Worm (Caenorhabditis elegans) whole organism, mixed stage, embryonic: ENCODE measurements around the gene rhy-1.

Source experiments
- M03D4.4 ChIP-seq: sonication (generic microtip); optimal IDR thresholded peaks from 2 replicates; lab custom pipeline; 2017; ENCODE audit warnings: mild to moderate bottlenecking, missing genetic modification characterization, missing compliant biosample characterization
- bed-3 ChIP-seq: fragments of 200-800 bp; sonication (Bioruptor generic); optimal IDR thresholded peaks from 3 replicates; lab custom pipeline; 2018; ENCODE audit warnings: mild to moderate bottlenecking, missing genetic modification characterization, moderate library complexity, missing compliant biosample characterization
- blmp-1 ChIP-seq: fragments of 150-350 bp; optimal IDR thresholded peaks from 2 replicates; lab custom pipeline; 2014; ENCODE audit warnings: missing biosample characterization, missing genetic modification characterization
- ceh-39 ChIP-seq: fragments of 150-350 bp; optimal IDR thresholded peaks from 2 replicates; lab custom pipeline; 2014; ENCODE audit warnings: missing biosample characterization, missing genetic modification characterization
- ceh-43 ChIP-seq: fragments of 200-800 bp; sonication (Bioruptor generic); optimal IDR thresholded peaks from 2 replicates; lab custom pipeline; 2018; ENCODE audit warnings: mild to moderate bottlenecking, missing genetic modification characterization, moderate library complexity, missing compliant biosample characterization
- ceh-83 ChIP-seq: fragments of 200-800 bp; sonication (Bioruptor generic); optimal IDR thresholded peaks from 2 replicates; lab custom pipeline; 2018; ENCODE audit warnings: mild to moderate bottlenecking, missing genetic modification characterization, missing compliant biosample characterization
- ces-1 ChIP-seq: fragments of 150-350 bp; optimal IDR thresholded peaks from 2 replicates; lab custom pipeline; 2014; ENCODE audit warnings: missing biosample characterization, missing genetic modification reagents, missing genetic modification characterization
- drap-1 ChIP-seq: fragments of 200-800 bp; sonication (Bioruptor generic); optimal IDR thresholded peaks from 3 replicates; lab custom pipeline; 2018; ENCODE audit warnings: mild to moderate bottlenecking, missing genetic modification characterization, missing compliant biosample characterization
- elt-1 ChIP-seq: sonication (generic microtip); optimal IDR thresholded peaks from 2 replicates; lab custom pipeline; 2017; ENCODE audit warnings: missing genetic modification characterization, mild to moderate bottlenecking, missing compliant biosample characterization, antibody characterized with exemption, moderate library complexity, borderline replicate concordance; ENCODE audit not compliant: insufficient read depth
- elt-3 ChIP-seq: fragments of 150-350 bp; optimal IDR thresholded peaks from 2 replicates; lab custom pipeline; 2014; ENCODE audit warnings: missing biosample characterization, missing genetic modification characterization
- ham-2 ChIP-seq: fragments of 200-800 bp; sonication (Bioruptor generic); optimal IDR thresholded peaks from 2 replicates; lab custom pipeline; 2018; ENCODE audit warnings: mild to moderate bottlenecking, missing genetic modification characterization, missing compliant biosample characterization
- hlh-1 ChIP-seq: fragments of 150-350 bp; optimal IDR thresholded peaks from 2 replicates; lab custom pipeline; 2014; ENCODE audit warnings: missing biosample characterization, missing genetic modification reagents, missing genetic modification characterization
- lin-13 ChIP-seq: fragments of 150-350 bp; optimal IDR thresholded peaks from 2 replicates; lab custom pipeline; 2014; ENCODE audit warnings: missing biosample characterization, missing genetic modification characterization
- lin-32 ChIP-seq: fragments of 200-800 bp; sonication (Bioruptor generic); optimal IDR thresholded peaks from 2 replicates; lab custom pipeline; 2018; ENCODE audit warnings: mild to moderate bottlenecking, missing genetic modification characterization, missing compliant biosample characterization
- lsy-2 ChIP-seq: fragments of 150-350 bp; optimal IDR thresholded peaks from 2 replicates; lab custom pipeline; 2014; ENCODE audit warnings: missing biosample characterization, missing genetic modification characterization
- mab-5 ChIP-seq: fragments of 150-350 bp; optimal IDR thresholded peaks from 2 replicates; lab custom pipeline; 2014; ENCODE audit warnings: missing biosample characterization, missing genetic modification characterization
- mep-1 ChIP-seq: fragments of 150-350 bp; optimal IDR thresholded peaks from 2 replicates; lab custom pipeline; 2017; ENCODE audit warnings: missing biosample characterization, missing genetic modification reagents, missing genetic modification characterization, inconsistent platforms
- nhr-12 ChIP-seq: fragments of 150-350 bp; optimal IDR thresholded peaks from 2 replicates; lab custom pipeline; 2014; ENCODE audit warnings: missing biosample characterization, missing genetic modification characterization
- nhr-2 ChIP-seq: fragments of 150-350 bp; optimal IDR thresholded peaks from 2 replicates; lab custom pipeline; 2014; ENCODE audit warnings: missing biosample characterization, missing genetic modification characterization
- nhr-237 ChIP-seq: fragments of 150-350 bp; optimal IDR thresholded peaks from 2 replicates; lab custom pipeline; 2014; ENCODE audit warnings: missing biosample characterization, missing genetic modification characterization
- nhr-28 ChIP-seq: fragments of 150-350 bp; optimal IDR thresholded peaks from 2 replicates; lab custom pipeline; 2014; ENCODE audit warnings: missing biosample characterization, missing genetic modification characterization
- nhr-76 ChIP-seq: sonication (generic microtip); optimal IDR thresholded peaks from 2 replicates; lab custom pipeline; 2017; ENCODE audit warnings: missing biosample characterization, missing genetic modification characterization
- pha-4 ChIP-seq: fragments of 150-350 bp; optimal IDR thresholded peaks from 2 replicates; lab custom pipeline; 2018; ENCODE audit warnings: missing biosample characterization, missing genetic modification reagents, missing genetic modification characterization
- snpc-4 ChIP-seq: fragments of 150-350 bp; optimal IDR thresholded peaks from 2 replicates; lab custom pipeline; 2014; ENCODE audit warnings: missing biosample characterization, missing genetic modification characterization
- sptf-1 ChIP-seq: sonication (generic microtip); optimal IDR thresholded peaks from 2 replicates; lab custom pipeline; 2017; ENCODE audit warnings: mild to moderate bottlenecking, missing genetic modification characterization, moderate library complexity, missing compliant biosample characterization
- unc-120 ChIP-seq: sonication (generic microtip); optimal IDR thresholded peaks from 2 replicates; lab custom pipeline; 2017; ENCODE audit warnings: missing genetic modification characterization, missing compliant biosample characterization; ENCODE audit not compliant: poor library complexity, severe bottlenecking
- unc-39 ChIP-seq: fragments of 150-350 bp; optimal IDR thresholded peaks from 2 replicates; lab custom pipeline; 2014; ENCODE audit warnings: missing biosample characterization, missing genetic modification characterization
- unc-62 ChIP-seq: fragments of 150-350 bp; optimal IDR thresholded peaks from 2 replicates; lab custom pipeline; 2014; ENCODE audit warnings: missing biosample characterization, missing genetic modification reagents, missing genetic modification characterization
- zip-8 ChIP-seq: fragments of 150-350 bp; optimal IDR thresholded peaks from 2 replicates; lab custom pipeline; 2014; ENCODE audit warnings: missing biosample characterization, missing genetic modification characterization

Gene rhy-1

ce11 chrII:9157125-9157524 is 4.1 kb upstream of the rhy-1 start:
- TF ChIP-seq hlh-1 (no peak), nhr-12 (tag; lab: Kevin White, UChicago) (no peak), ceh-83 (no peak), unc-39 (tag; lab: Kevin White, UChicago) (no peak), pha-4 (tag; lab: Kevin White, UChicago) (no peak), ces-1 (GFP tag; lab: Kevin White, UChicago) (no peak), elt-1 (tag; lab: Kevin White, UChicago) (no peak), ham-2 (GFP tag; lab: Kevin White, UChicago) (no peak), nhr-76 (no peak), unc-62 (no peak), mab-5 (tag; lab: Kevin White, UChicago) (no peak), M03D4.4 (no peak), sptf-1 (tag; lab: Kevin White, UChicago) (no peak), bed-3 (GFP tag; lab: Kevin White, UChicago) (no peak), mep-1 (tag; lab: Kevin White, UChicago) (no peak), lin-32 (GFP tag; lab: Kevin White, UChicago) (no peak), ceh-39 (tag; lab: Kevin White, UChicago) (no peak), drap-1 (GFP tag; lab: Kevin White, UChicago) (no peak), nhr-2 (tag; lab: Kevin White, UChicago) (no peak)
- TF ChIP-seq, all 35 proteins: peak for 0

ce11 chrII:9158029-9158428 is 3.1 kb upstream of the rhy-1 start, which contains the start of gene oac-54:
TSS of gene oac-54 (plus strand) at chrII:9158111.
- TF ChIP-seq blmp-1 (tag; lab: Kevin White, UChicago) (no peak), ces-1 (GFP tag; lab: Kevin White, UChicago) (no peak), mep-1 (tag; lab: Kevin White, UChicago) (no peak), unc-62 (no peak), nhr-237 (tag; lab: Kevin White, UChicago) (no peak), elt-1 (tag; lab: Kevin White, UChicago) (no peak), snpc-4 (tag; lab: Kevin White, UChicago) (no peak), lsy-2 (tag; lab: Kevin White, UChicago) (no peak), nhr-28 (no peak), sptf-1 (tag; lab: Kevin White, UChicago) (no peak), mab-5 (tag; lab: Kevin White, UChicago) (no peak), lin-13 (tag; lab: Kevin White, UChicago) (no peak)

ce11 chrII:9160197-9160806 is 877 bp upstream of the rhy-1 start:
- TF ChIP-seq mep-1 (tag; lab: Kevin White, UChicago) (no peak), elt-3 (tag; lab: Kevin White, UChicago) (peak; percentile 71)
- TF ChIP-seq, all 35 proteins: peak for 1

- TF ChIP-seq blmp-1 (tag; lab: Kevin White, UChicago) (no peak), hlh-1 (no peak)
Observed at ce11 chrII:9163348-9163747, 2.2 kb downstream of the rhy-1 start.

- TF ChIP-seq ceh-43 (GFP tag; lab: Kevin White, UChicago) = no peak
- no peak for TF ChIP-seq ceh-39 (tag; lab: Kevin White, UChicago)
- TF ChIP-seq ces-1 (GFP tag; lab: Kevin White, UChicago) = peak; percentile 43
- no peak for TF ChIP-seq zip-8 (tag; lab: Kevin White, UChicago)
- TF ChIP-seq nhr-76 = no peak
- no peak for TF ChIP-seq drap-1 (GFP tag; lab: Kevin White, UChicago)
- no peak for TF ChIP-seq sptf-1 (tag; lab: Kevin White, UChicago)
- no peak for TF ChIP-seq ceh-83
Observed at ce11 chrII:9165762-9166460, 4.7 kb downstream of the rhy-1 start, which contains the start of gene W07A12.8. TSS of gene W07A12.8 (minus strand) at chrII:9165812.

ce11 chrII:9167730-9168129 is 6.6 kb downstream of the rhy-1 start, which contains the start of gene T23G7.3:
TSS of gene T23G7.3 (minus strand) at chrII:9167830.
- TF ChIP-seq ceh-83 = no peak
- no peak for TF ChIP-seq nhr-28
- TF ChIP-seq sptf-1 (tag; lab: Kevin White, UChicago) = no peak
- TF ChIP-seq lin-13 (tag; lab: Kevin White, UChicago) = no peak
- TF ChIP-seq unc-120 = no peak
- no peak for TF ChIP-seq nhr-2 (tag; lab: Kevin White, UChicago)
- no peak for TF ChIP-seq blmp-1 (tag; lab: Kevin White, UChicago)
- no peak for TF ChIP-seq lsy-2 (tag; lab: Kevin White, UChicago)
- TF ChIP-seq hlh-1 = no peak
